Fruit fly (Drosophila melanogaster) whole organism, larva: ENCODE results near the gene lawc.

Source experiments
- noc ChIP-seq: fragments of 200-800 bp; sonication (Bioruptor generic); optimal IDR thresholded peaks from 3 replicates; lab custom pipeline; 2019; ENCODE audit warnings: missing biosample characterization, mild to moderate bottlenecking, missing genetic modification characterization, moderate library complexity

Gene lawc

DNA sequence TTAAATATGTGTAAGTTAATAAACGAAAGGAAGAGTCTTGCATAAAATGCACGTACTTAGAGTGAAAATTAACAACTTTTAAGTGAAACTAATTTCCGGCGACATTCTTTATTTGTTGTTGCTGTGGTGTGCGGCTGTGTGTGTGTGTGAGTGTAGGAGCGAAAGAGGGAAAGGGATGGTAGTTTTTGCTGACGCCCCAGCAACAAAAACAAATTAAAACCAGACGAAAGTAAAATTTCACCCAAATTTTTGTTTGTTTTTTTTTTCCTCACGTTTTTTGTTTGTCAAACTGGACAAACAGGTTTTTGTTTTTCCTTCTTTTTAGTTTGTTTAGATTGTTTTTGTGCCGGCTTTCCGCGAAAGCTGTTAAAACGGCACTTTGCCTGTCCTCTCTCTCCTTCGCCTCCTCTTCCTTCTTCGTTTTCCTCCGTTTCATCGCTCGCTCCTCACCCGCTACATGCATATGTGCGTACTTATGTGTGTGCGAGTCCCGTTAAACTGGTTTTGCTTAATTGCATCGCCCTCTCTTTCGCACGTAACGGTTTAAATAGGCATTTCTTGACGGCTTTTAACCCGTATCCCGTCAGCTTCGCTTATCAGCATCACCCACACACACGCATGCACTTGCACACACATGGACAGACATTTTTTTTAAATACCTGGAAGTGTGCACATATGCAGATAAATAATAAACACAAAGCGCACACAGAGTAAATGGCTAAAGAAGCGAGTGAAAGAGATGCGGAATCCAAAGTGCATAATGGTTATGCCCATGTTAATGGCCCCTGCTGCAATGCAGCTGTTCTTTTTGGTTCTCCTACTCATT is 26.0 kb upstream of the lawc start, which contains the start of gene Miga:
Gene Miga (minus strand): TSS at position 536 of the 826 bp plus-strand sequence.
- TF ChIP-seq noc (tag; lab: Kevin White, UChicago): no peak

dm6 chrX:8436656-8437284 is 25.3 kb upstream of the lawc start, which contains the start of gene CG1440:
CG1440 (plus strand) TSS chrX:8437057.
- TF ChIP-seq noc (tag; lab: Kevin White, UChicago): no peak

DNA sequence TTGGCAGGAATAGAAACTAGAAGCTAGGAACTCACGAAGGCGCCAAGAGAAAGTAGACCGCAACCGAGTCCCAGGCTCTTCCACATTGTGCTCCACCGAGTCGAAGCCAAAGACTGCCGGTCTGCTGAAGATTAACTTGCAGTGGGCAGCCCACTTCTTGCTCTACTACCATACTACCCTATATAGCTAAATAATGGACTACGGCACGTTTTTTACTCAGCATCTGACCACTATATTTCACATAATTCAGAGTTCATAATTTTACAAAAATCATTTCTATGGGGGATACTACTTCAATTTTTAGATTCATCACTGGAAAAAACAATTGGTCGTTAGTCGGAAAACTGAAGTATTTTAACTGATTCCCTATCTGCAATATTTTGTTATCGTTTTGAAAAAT is 22.3 kb upstream of the lawc start, which contains the start of gene CG32712:
Gene CG32712 (minus strand): TSS at position 101 of the 400 bp plus-strand sequence.
- no peak for TF ChIP-seq noc (tag; lab: Kevin White, UChicago)

dm6 chrX:8422643-8423042 is 11.2 kb upstream of the lawc start:
- no peak for TF ChIP-seq noc (tag; lab: Kevin White, UChicago)

- TF ChIP-seq noc (tag; lab: Kevin White, UChicago): no peak
These were observed 10.0 kb upstream of the lawc start for dm6 chrX:8421449-8421795.

- TF ChIP-seq noc (tag; lab: Kevin White, UChicago): no peak
These were observed 9.5 kb upstream of the lawc start for dm6 chrX:8420772-8421448.

- TF ChIP-seq noc (tag; lab: Kevin White, UChicago): no peak
These were observed 8.1 kb upstream of the lawc start for dm6 chrX:8419534-8419933.

DNA sequence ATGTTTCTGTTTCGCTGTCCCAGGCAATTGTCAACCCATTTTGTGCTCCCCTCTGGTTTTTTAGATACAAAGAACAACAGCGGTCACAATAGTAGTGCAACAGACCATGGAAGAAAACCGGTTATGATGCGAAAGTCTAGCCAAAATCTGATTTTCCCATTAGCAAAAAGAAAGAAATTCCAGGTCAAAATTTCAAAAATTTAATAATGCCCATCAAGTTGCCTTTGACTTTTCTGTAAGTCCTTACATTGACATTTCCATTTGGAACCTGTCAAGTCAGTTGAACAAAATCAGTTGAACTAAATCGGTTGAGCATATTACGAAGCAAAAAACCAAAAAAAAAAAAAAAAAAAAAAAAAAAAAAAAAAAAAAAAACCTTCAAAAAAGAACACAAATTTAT is 5.5 kb upstream of the lawc start:
- TF ChIP-seq noc (tag; lab: Kevin White, UChicago): no peak

- no peak for TF ChIP-seq noc (tag; lab: Kevin White, UChicago)
These were observed 4.8 kb upstream of the lawc start for dm6 chrX:8416209-8416608.

- no peak for TF ChIP-seq noc (tag; lab: Kevin White, UChicago)
These were observed 4.1 kb upstream of the lawc start for dm6 chrX:8415605-8416004.

DNA sequence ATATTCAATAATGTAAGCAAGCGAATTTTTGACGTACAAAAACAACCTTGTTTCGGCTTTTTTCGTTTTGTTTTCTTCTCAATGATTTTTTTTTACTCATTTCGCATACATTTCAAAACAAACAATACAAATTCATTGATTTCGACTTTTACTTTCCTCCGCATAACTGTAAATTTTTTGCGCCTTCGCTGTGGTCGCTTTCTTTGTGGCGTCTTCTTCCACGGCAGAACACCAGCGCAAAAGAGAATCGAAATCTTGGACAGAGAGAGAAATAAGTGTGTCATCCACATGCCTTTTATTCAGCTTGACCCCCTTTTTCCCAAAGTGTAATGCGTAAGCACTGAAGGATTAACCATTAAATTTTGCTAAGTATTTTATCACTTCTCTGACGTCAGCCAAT is 2.9 kb upstream of the lawc start:
- no peak for TF ChIP-seq noc (tag; lab: Kevin White, UChicago)

- TF ChIP-seq noc (tag; lab: Kevin White, UChicago): no peak
These were observed 2.2 kb upstream of the lawc start for dm6 chrX:8413513-8414113.

DNA sequence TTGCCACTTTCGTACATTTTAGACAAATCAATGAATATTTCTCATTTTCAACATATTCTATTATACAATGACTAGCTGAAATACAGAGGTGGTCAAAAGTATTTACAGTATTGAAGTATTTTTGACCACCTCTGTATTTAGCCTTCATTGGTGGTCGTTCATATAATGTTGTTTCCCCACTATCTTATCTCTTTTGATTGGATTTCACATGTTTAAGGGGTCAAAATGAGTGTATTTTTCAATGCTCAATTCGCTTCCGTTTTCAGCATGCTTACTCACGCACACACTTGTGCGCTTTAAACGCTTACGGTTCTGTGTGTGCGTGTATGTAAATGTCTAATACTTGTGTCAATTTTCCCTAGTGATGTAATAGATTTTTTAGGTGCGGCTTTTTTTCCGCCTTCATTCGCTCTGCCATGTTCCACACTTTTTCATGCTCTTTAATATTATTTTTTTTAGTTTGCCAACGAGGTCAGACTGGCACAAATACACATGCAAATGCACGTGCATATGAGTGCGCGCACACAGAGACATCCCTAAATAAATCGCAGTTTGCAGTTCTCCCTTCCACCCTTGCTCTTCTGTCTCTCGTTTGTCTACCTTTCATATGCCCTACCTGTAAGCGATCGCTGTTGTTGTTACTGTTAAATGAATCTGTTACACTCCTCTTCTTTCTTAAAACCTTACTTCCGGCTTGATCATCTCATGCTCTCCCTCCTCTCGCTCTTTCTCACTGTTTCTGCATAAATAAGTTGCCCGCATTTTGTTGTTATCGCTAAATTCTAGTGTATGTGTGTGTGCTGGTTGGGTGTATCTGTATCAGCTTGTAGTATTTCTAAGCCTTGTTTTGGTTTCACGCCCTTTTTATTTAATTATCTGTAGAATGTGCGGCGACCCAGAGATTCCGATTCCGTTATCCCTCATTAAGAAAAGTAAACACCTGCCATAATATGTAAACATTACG is 1.0 kb upstream of the lawc start:
- no peak for TF ChIP-seq noc (tag; lab: Kevin White, UChicago)

dm6 chrX:8410349-8411240 is 863 bp downstream of the lawc start:
- TF ChIP-seq noc (tag; lab: Kevin White, UChicago): no peak
